Worm (Caenorhabditis elegans) whole organism, L4 larva: ENCODE measurements around the gene M04C3.1.

ENCODE experiments used
- F49E8.2 ChIP-seq: sonication (generic microtip); optimal IDR thresholded peaks from 2 replicates; lab custom pipeline; 2016; ENCODE audit warnings: missing compliant biosample characterization, mild to moderate bottlenecking, missing genetic modification characterization, borderline replicate concordance
- egl-27 ChIP-seq: sonication (generic microtip); optimal IDR thresholded peaks from 3 replicates; lab custom pipeline; 2017; ENCODE audit warnings: missing biosample characterization, missing genetic modification reagents, missing genetic modification characterization
- mep-1 ChIP-seq: fragments of 150-350 bp; sonication (generic microtip); optimal IDR thresholded peaks from 3 replicates; lab custom pipeline; 2014; ENCODE audit warnings: missing biosample characterization, missing genetic modification characterization
- set-16 ChIP-seq: fragments of 200-800 bp; sonication (Bioruptor generic); IDR thresholded peaks from 2 replicates; pipeline ENCODE4 v1.3.6; 2022; ENCODE audit warnings: missing genetic modification reagents, missing genetic modification characterization, missing compliant biosample characterization
- zag-1 ChIP-seq: fragments of 150-350 bp; optimal IDR thresholded peaks from 2 replicates; lab custom pipeline; 2014; ENCODE audit warnings: missing biosample characterization, missing genetic modification characterization

- TF ChIP-seq F49E8.2 (tag; lab: Kevin White, UChicago) (no peak), mep-1 (no peak), zag-1 (tag; lab: Kevin White, UChicago) (no peak), set-16 (GFP tag; lab: Robert Waterston, UW) (no peak), egl-27 (tag; lab: Kevin White, UChicago) (no peak)
Observed at ce11 chrV:19470385-19470784, 25.0 kb upstream of the M04C3.1 start, which contains the start of gene Y43F8B.11.
